Worm (Caenorhabditis elegans) whole organism, L4 larva: ENCODE results near the gene F15H10.8.

ENCODE experiments used
- F26F4.8 ChIP-seq: fragments of 200-800 bp; sonication (Bioruptor generic); conservative IDR thresholded peaks from 2 replicates; pipeline ENCODE4 v1.3.6; 2022; ENCODE audit warnings: missing genetic modification characterization, missing compliant biosample characterization
- R02D3.7 ChIP-seq: fragments of 150-350 bp; sonication (generic microtip); optimal IDR thresholded peaks from 3 replicates; lab custom pipeline; 2014; ENCODE audit warnings: missing biosample characterization, missing genetic modification characterization
- ceh-82 ChIP-seq: sonication (generic microtip); optimal IDR thresholded peaks from 2 replicates; lab custom pipeline; 2017; ENCODE audit warnings: missing biosample characterization, missing genetic modification characterization
- daf-12 ChIP-seq: fragments of 150-350 bp; optimal IDR thresholded peaks from 2 replicates; lab custom pipeline; 2014; ENCODE audit warnings: missing biosample characterization, missing genetic modification reagents, missing genetic modification characterization
- dpl-1 ChIP-seq: fragments of 150-350 bp; optimal IDR thresholded peaks from 2 replicates; lab custom pipeline; 2014; ENCODE audit warnings: missing biosample characterization, missing genetic modification reagents, missing genetic modification characterization
- dve-1 ChIP-seq: sonication (generic microtip); optimal IDR thresholded peaks from 2 replicates; lab custom pipeline; 2017; ENCODE audit warnings: antibody characterized with exemption, mild to moderate bottlenecking, missing genetic modification characterization, missing compliant biosample characterization; ENCODE audit not compliant: insufficient read depth
- fkh-10 ChIP-seq: fragments of 150-350 bp; optimal IDR thresholded peaks from 2 replicates; lab custom pipeline; 2014; ENCODE audit warnings: missing biosample characterization, missing genetic modification reagents, missing genetic modification characterization
- lin-15B ChIP-seq: fragments of 150-350 bp; sonication (generic microtip); optimal IDR thresholded peaks from 3 replicates; lab custom pipeline; 2014; ENCODE audit warnings: missing biosample characterization, missing genetic modification characterization
- lsy-2 ChIP-seq, 2 experiments: fragments of 150-350 bp in 1 of 2; sonication (generic microtip) in 1 of 2; optimal IDR thresholded peaks; 2 replicates each; lab custom pipeline; 2014 to 2017; ENCODE audit warnings: missing biosample characterization in 2 of 2, missing genetic modification characterization in 2 of 2
- nhr-76 ChIP-seq: fragments of 150-350 bp; optimal IDR thresholded peaks from 2 replicates; lab custom pipeline; 2014; ENCODE audit warnings: missing biosample characterization, missing genetic modification characterization
- nhr-77 ChIP-seq: fragments of 150-350 bp; optimal IDR thresholded peaks from 2 replicates; lab custom pipeline; 2014; ENCODE audit warnings: missing biosample characterization, missing genetic modification characterization
- rbr-2 ChIP-seq: sonication (generic microtip); optimal IDR thresholded peaks from 2 replicates; lab custom pipeline; 2016; ENCODE audit warnings: missing genotype, missing genetic modification characterization, missing compliant biosample characterization
- skn-1 ChIP-seq: fragments of 150-350 bp; optimal IDR thresholded peaks from 2 replicates; lab custom pipeline; 2014; ENCODE audit warnings: missing biosample characterization, missing genetic modification characterization
- ztf-11 ChIP-seq: fragments of 150-350 bp; optimal IDR thresholded peaks from 2 replicates; lab custom pipeline; 2014; ENCODE audit warnings: missing biosample characterization, missing genetic modification characterization

ce11 chrV:10379761-10380160 lies 22.9 kb downstream of the F15H10.8 start:
- TF ChIP-seq ceh-82: no peak
- TF ChIP-seq skn-1 (tag; lab: Kevin White, UChicago): no peak
- TF ChIP-seq F26F4.8 (GFP tag; lab: Robert Waterston, UW): no peak
- TF ChIP-seq R02D3.7: no peak
- no peak for TF ChIP-seq dve-1 (tag; lab: Kevin White, UChicago)
- no peak for TF ChIP-seq lsy-2 (tag; optimal IDR thresholded peaks at IDR 0.05; lab: Kevin White, UChicago)
- no peak for TF ChIP-seq lin-15B (tag; lab: Kevin White, UChicago)
- TF ChIP-seq nhr-77 (tag; lab: Kevin White, UChicago): no peak
- TF ChIP-seq ztf-11 (tag; lab: Kevin White, UChicago): no peak
- TF ChIP-seq dpl-1 (GFP tag; lab: Kevin White, UChicago): no peak
- no peak for TF ChIP-seq rbr-2 (tag; lab: Kevin White, UChicago)
- no peak for TF ChIP-seq nhr-76 (tag; lab: Kevin White, UChicago)
- TF ChIP-seq daf-12 (tag; lab: Kevin White, UChicago): no peak
- TF ChIP-seq fkh-10 (GFP tag; lab: Kevin White, UChicago): no peak
